Worm (Caenorhabditis elegans): Measurements from ENCODE around the gene xpf-1.
A peak's percentile ranks its signal among the peaks of the same experiment; 100 is the strongest.

Gene xpf-1

DNA sequence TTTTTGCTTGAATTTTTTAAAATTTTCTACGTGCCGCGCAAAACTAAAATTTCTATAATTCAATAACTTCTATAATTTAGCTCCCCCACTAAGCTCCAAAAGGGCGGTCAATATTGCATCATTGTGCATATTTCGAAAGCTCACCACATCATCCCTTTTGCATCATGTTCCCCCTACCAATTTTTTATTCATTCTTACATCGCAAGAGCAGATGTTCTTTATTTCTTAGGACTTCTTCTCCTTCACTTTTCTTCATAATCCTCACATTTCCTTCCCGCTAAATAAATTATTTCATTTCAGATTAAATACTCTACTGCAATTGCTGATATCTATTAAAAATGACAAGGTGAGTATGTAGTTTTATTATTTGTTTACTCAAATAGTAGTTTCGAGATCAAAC, 27.9 kb downstream of the xpf-1 start, which contains the start of gene ldh-1:
Gene ldh-1 (plus strand): TSS at position 301 of the 400 bp plus-strand sequence.
- no peak for TF ChIP-seq elt-4 (tag; optimal IDR thresholded peaks at IDR 0.05)
- no peak for TF ChIP-seq dve-1 (tag; optimal IDR thresholded peaks at IDR 0.05)
- no peak for TF ChIP-seq madf-2 (tag; optimal IDR thresholded peaks at IDR 0.05)
- TF ChIP-seq pax-1 (tag; optimal IDR thresholded peaks at IDR 0.05) = no peak
- TF ChIP-seq ceh-31 (tag; optimal IDR thresholded peaks at IDR 0.05) = no peak
- no peak for TF ChIP-seq unc-42 (tag; optimal IDR thresholded peaks at IDR 0.05)
- TF ChIP-seq ahr-1 (tag; optimal IDR thresholded peaks at IDR 0.05) = no peak
- TF ChIP-seq ceh-45 (GFP tag; IDR thresholded peaks at IDR 0.05) = no peak
- TF ChIP-seq gmeb-2 (tag; optimal IDR thresholded peaks at IDR 0.05) = no peak
- TF ChIP-seq nfya-1 (tag; optimal IDR thresholded peaks at IDR 0.05) = no peak

DNA sequence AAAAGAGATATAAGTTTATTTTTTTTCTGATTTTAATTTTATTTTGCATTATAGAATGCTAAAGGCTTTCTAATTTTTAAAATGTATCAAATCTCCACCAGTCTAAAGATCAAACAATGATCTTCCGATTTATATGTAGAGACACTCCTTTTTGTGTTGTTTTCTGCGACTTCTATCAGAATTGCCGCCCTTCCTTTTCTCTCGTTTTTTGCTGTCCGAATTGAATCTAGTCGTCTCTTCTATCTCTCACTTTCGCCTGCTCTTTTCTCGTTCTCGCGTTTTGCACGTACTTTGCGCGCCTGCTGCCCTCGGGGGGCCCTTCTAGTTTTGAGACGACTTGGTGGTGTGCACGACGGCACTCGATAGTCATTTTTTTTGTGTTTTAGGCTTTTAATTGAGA, 28.4 kb downstream of the xpf-1 start:
- TF ChIP-seq eyg-1 (tag; optimal IDR thresholded peaks at IDR 0.05) = no peak
- peak; percentile 29 for TF ChIP-seq unc-55 (GFP tag; optimal IDR thresholded peaks at IDR 0.05)
- peak; percentile 86 for TF ChIP-seq unc-42 (tag; optimal IDR thresholded peaks at IDR 0.05)
- TF ChIP-seq ceh-31 (tag; optimal IDR thresholded peaks at IDR 0.05) = peak; percentile 34
- no peak for TF ChIP-seq T23F11.4 (GFP tag; optimal IDR thresholded peaks at IDR 0.05)
- peak; percentile 17 for TF ChIP-seq nfya-1 (tag; optimal IDR thresholded peaks at IDR 0.05)
- TF ChIP-seq syd-9 (tag; optimal IDR thresholded peaks at IDR 0.05) = no peak
- TF ChIP-seq fkh-10 (GFP tag; optimal IDR thresholded peaks at IDR 0.05) = no peak
- no peak for TF ChIP-seq tbx-2 (tag; optimal IDR thresholded peaks at IDR 0.05)
- TF ChIP-seq dmd-4 (tag; optimal IDR thresholded peaks at IDR 0.05; ENCODE audit: borderline replicate concordance) = no peak
- no peak for TF ChIP-seq hlh-6 (tag; optimal IDR thresholded peaks at IDR 0.05)
- peak; percentile 33 for TF ChIP-seq ceh-18 (tag; optimal IDR thresholded peaks at IDR 0.05)

DNA sequence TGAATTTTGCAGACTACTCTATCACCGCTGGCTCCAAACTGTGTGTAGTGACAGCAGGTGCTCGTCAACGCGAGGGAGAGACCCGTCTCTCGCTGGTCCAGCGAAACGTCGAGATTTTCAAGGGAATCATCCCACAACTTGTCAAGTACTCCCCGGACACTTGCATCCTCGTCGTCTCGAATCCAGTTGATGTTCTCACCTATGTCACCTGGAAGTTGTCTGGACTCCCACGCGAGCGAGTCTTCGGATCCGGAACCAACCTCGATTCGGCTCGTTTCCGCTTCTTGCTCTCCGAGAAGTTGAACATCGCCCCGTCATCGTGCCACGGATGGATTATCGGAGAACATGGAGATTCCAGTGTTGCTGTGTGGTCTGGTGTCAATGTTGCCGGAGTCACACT, 29.6 kb downstream of the xpf-1 start:
- no peak for TF ChIP-seq K02D7.2 (tag; optimal IDR thresholded peaks at IDR 0.05)
- no peak for TF ChIP-seq npax-4 (tag; optimal IDR thresholded peaks at IDR 0.05)
- TF ChIP-seq ceh-2 (tag; optimal IDR thresholded peaks at IDR 0.05) = no peak
- no peak for TF ChIP-seq fax-1 (tag; optimal IDR thresholded peaks at IDR 0.05)
- TF ChIP-seq nhr-11 (tag; optimal IDR thresholded peaks at IDR 0.05) = no peak
- no peak for TF ChIP-seq ama-1 (optimal IDR thresholded peaks at IDR 0.05)
- no peak for TF ChIP-seq zip-5 (tag; optimal IDR thresholded peaks at IDR 0.05)
- no peak for TF ChIP-seq pax-1 (tag; optimal IDR thresholded peaks at IDR 0.05)
- no peak for TF ChIP-seq ceh-14 (tag; optimal IDR thresholded peaks at IDR 0.05)

DNA sequence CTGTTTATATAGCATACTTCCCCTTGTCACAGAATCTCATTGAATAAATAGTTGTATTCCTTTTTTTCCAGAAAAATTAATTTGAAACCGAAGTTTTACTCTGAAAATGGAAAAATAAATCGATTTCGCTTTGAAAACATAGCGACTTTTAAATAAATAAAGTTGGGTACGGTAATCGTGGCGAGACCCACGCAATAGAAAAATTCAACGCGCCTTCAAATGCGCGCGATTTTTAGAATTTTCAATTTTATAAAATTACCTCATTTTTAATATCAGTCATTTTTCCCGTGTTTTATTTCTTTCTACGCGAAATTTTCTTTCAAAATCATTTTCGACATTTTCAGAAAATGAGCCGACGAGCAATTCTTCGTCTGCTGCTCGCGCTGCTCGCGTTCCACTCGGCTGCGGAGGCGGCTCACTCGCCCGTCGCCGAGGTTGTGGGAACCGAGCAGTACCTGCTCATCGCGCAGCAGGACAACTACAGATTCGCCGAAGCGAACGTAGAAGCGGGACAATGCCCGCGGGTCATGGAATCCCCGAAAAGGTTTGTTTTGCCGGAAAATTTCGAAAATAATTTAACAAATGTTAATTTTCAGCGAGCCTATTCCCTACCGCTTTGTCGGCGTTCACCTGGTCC, 30.6 kb downstream of the xpf-1 start, which contains the start of gene F13D12.5:
Gene F13D12.5 (plus strand): TSS at position 345 of the 637 bp plus-strand sequence.
- TF ChIP-seq fax-1 (tag; optimal IDR thresholded peaks at IDR 0.05) (no peak), ceh-31 (tag; optimal IDR thresholded peaks at IDR 0.05) (no peak), Y22D7AL.16 (tag; optimal IDR thresholded peaks at IDR 0.05) (no peak), tbx-7 (tag; optimal IDR thresholded peaks at IDR 0.05) (no peak), zip-5 (tag; optimal IDR thresholded peaks at IDR 0.05) (no peak), unc-42 (tag; optimal IDR thresholded peaks at IDR 0.05) (no peak), ztf-16 (tag; optimal IDR thresholded peaks at IDR 0.05) (no peak), dmd-4 (tag; optimal IDR thresholded peaks at IDR 0.05; ENCODE audit: borderline replicate concordance) (no peak), unc-86 (tag; optimal IDR thresholded peaks at IDR 0.05) (no peak), nfya-1 (tag; optimal IDR thresholded peaks at IDR 0.05) (no peak), fkh-6 (tag; optimal IDR thresholded peaks at IDR 0.05) (no peak), sdc-2 (tag; optimal IDR thresholded peaks at IDR 0.05) (no peak), ceh-14 (tag; optimal IDR thresholded peaks at IDR 0.05) (no peak)

DNA sequence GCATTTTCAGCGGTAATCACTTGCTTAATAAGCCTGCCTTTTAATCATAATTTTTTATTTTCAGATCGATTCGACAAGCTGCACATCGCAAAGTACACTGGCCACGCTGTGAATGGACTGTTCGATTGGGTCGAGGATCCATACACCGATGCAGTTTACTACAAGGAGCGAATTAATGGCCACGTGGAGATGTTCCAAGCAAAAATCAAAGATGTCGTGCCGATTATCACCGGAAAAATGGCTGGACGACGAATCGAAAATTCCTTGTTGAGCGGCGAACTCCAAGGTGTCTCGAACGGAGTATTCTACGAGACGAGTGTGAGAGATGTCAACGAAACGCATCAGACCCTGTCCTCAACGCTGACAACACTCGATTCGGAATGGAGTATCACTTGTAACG, 31.5 kb downstream of the xpf-1 start:
- no peak for TF ChIP-seq T23F11.4 (GFP tag; optimal IDR thresholded peaks at IDR 0.05)
- TF ChIP-seq eyg-1 (tag; optimal IDR thresholded peaks at IDR 0.05) = no peak
- no peak for TF ChIP-seq unc-42 (tag; optimal IDR thresholded peaks at IDR 0.05)
- no peak for TF ChIP-seq pqm-1 (tag; optimal IDR thresholded peaks at IDR 0.05)
- no peak for TF ChIP-seq ceh-22 (tag; optimal IDR thresholded peaks at IDR 0.05)
- TF ChIP-seq hlh-15 (tag; optimal IDR thresholded peaks at IDR 0.05) = no peak
- no peak for TF ChIP-seq nfya-1 (tag; optimal IDR thresholded peaks at IDR 0.05)
- TF ChIP-seq ttx-3 (tag; optimal IDR thresholded peaks at IDR 0.05) = no peak
- no peak for TF ChIP-seq nhr-232 (tag; optimal IDR thresholded peaks at IDR 0.05)
- TF ChIP-seq pag-3 (tag; optimal IDR thresholded peaks at IDR 0.05; ENCODE audit: borderline replicate concordance) = no peak
- TF ChIP-seq ztf-16 (tag; optimal IDR thresholded peaks at IDR 0.05) = no peak
- no peak for TF ChIP-seq elt-4 (tag; optimal IDR thresholded peaks at IDR 0.05)
- no peak for TF ChIP-seq pha-4 (tag; optimal IDR thresholded peaks at IDR 0.05)
